Worm (Caenorhabditis elegans) whole organism, L1 larva: ENCODE data around the gene C44C10.10.

Experiments
- C04F5.9 ChIP-seq: sonication (generic microtip); optimal IDR thresholded peaks from 2 replicates; lab custom pipeline; 2016; ENCODE audit warnings: missing genetic modification characterization, missing compliant biosample characterization
- F16B12.6 ChIP-seq: fragments of 150-350 bp; optimal IDR thresholded peaks from 2 replicates; lab custom pipeline; 2014; ENCODE audit warnings: missing biosample characterization, missing genetic modification characterization
- aly-2 ChIP-seq: fragments of 150-350 bp; optimal IDR thresholded peaks from 2 replicates; lab custom pipeline; 2014; ENCODE audit warnings: missing biosample characterization, missing genetic modification characterization
- blmp-1 ChIP-seq: fragments of 150-350 bp; optimal IDR thresholded peaks from 2 replicates; lab custom pipeline; 2014; ENCODE audit warnings: missing biosample characterization, missing genetic modification characterization
- ceh-8 ChIP-seq: fragments of 200-800 bp; sonication (Bioruptor generic); optimal IDR thresholded peaks from 2 replicates; lab custom pipeline; 2018; ENCODE audit warnings: mild to moderate bottlenecking, missing genetic modification characterization, moderate library complexity, missing compliant biosample characterization
- ceh-82 ChIP-seq, 3 experiments: fragments of 150-350 bp in 1 of 3; sonication (generic microtip) in 2 of 3; optimal IDR thresholded peaks; 2 replicates each; lab custom pipeline; 2014 to 2017; ENCODE audit warnings: missing biosample characterization in 3 of 3, missing genetic modification characterization in 3 of 3
- ceh-88 ChIP-seq: fragments of 200-800 bp; sonication (Bioruptor generic); IDR thresholded peaks from 2 replicates; pipeline ENCODE4 v1.3.6; 2022; ENCODE audit warnings: missing genetic modification characterization, missing compliant biosample characterization
- dsc-1 ChIP-seq: sonication (generic microtip); optimal IDR thresholded peaks from 2 replicates; lab custom pipeline; 2016; ENCODE audit warnings: mild to moderate bottlenecking, missing genetic modification characterization, missing compliant biosample characterization
- egl-13 ChIP-seq: sonication (generic microtip); optimal IDR thresholded peaks from 2 replicates; lab custom pipeline; 2016; ENCODE audit warnings: missing genotype, missing genetic modification reagents, missing genetic modification characterization, missing compliant biosample characterization
- egl-27 ChIP-seq, 2 experiments: fragments of 150-350 bp in 1 of 2; sonication (generic microtip); optimal IDR thresholded peaks; 3 replicates each; lab custom pipeline; 2017 to 2018; ENCODE audit warnings: missing biosample characterization in 2 of 2, missing genetic modification characterization in 2 of 2, missing genetic modification reagents in 2 of 2
- elt-3 ChIP-seq, 6 experiments: fragments of 150-350 bp in 1 of 6; sonication (generic microtip); optimal IDR thresholded peaks; 2 replicates each; lab custom pipeline; 2017 to 2018; ENCODE audit warnings: missing biosample characterization in 6 of 6, missing genetic modification characterization in 6 of 6, inconsistent platforms in 1 of 6
- fkh-4 ChIP-seq: sonication (generic microtip); optimal IDR thresholded peaks from 2 replicates; lab custom pipeline; 2016; ENCODE audit warnings: missing compliant biosample characterization, missing genetic modification characterization, borderline replicate concordance
- fkh-8 ChIP-seq: sonication (generic microtip); optimal IDR thresholded peaks from 2 replicates; lab custom pipeline; 2016; ENCODE audit warnings: mild to moderate bottlenecking, missing genetic modification characterization, missing compliant biosample characterization
- grh-1 ChIP-seq: fragments of 200-800 bp; sonication (Bioruptor generic); IDR thresholded peaks from 2 replicates; pipeline ENCODE4 v1.3.6; 2022; ENCODE audit warnings: missing genetic modification reagents, missing genetic modification characterization, missing compliant biosample characterization
- hlh-4 ChIP-seq: sonication (generic microtip); optimal IDR thresholded peaks from 2 replicates; lab custom pipeline; 2016; ENCODE audit warnings: mild to moderate bottlenecking, missing genetic modification characterization, missing compliant biosample characterization
- isw-1 ChIP-seq: fragments of 200-800 bp; sonication (Bioruptor generic); IDR thresholded peaks from 2 replicates; pipeline ENCODE4 v1.3.6; 2022; ENCODE audit warnings: missing genetic modification characterization, missing compliant biosample characterization
- jun-1 ChIP-seq: fragments of 150-350 bp; optimal IDR thresholded peaks from 2 replicates; lab custom pipeline; 2014; ENCODE audit warnings: missing biosample characterization, missing genetic modification reagents, missing genetic modification characterization
- lin-14 ChIP-seq: fragments of 200-800 bp; sonication (Bioruptor generic); optimal IDR thresholded peaks from 2 replicates; lab custom pipeline; 2018; ENCODE audit warnings: mild to moderate bottlenecking, missing genetic modification characterization, moderate library complexity, missing compliant biosample characterization
- lin-35 ChIP-seq, 2 experiments: fragments of 150-350 bp; optimal IDR thresholded peaks; 2 replicates each; lab custom pipeline; 2014; ENCODE audit warnings: missing biosample characterization in 2 of 2, missing genetic modification characterization in 2 of 2, missing genetic modification reagents in 2 of 2
- lin-39 ChIP-seq: fragments of 150-350 bp; optimal IDR thresholded peaks from 2 replicates; lab custom pipeline; 2014; ENCODE audit warnings: missing biosample characterization, missing genetic modification reagents, missing genetic modification characterization
- nhr-19 ChIP-seq: fragments of 200-800 bp; sonication (Bioruptor generic); conservative IDR thresholded peaks from 2 replicates; pipeline ENCODE4 v1.3.6; 2022; ENCODE audit warnings: missing genetic modification characterization, missing compliant biosample characterization
- nhr-20 ChIP-seq: sonication (generic microtip); optimal IDR thresholded peaks from 2 replicates; lab custom pipeline; 2016; ENCODE audit warnings: mild to moderate bottlenecking, missing genetic modification characterization, missing compliant biosample characterization
- nhr-28 ChIP-seq: fragments of 150-350 bp; optimal IDR thresholded peaks from 2 replicates; lab custom pipeline; 2014; ENCODE audit warnings: missing biosample characterization, missing genetic modification characterization
- nhr-47 ChIP-seq: sonication (generic microtip); optimal IDR thresholded peaks from 2 replicates; lab custom pipeline; 2016; ENCODE audit warnings: mild to moderate bottlenecking, missing genetic modification characterization, moderate library complexity, missing compliant biosample characterization
- nhr-71 ChIP-seq: sonication (generic microtip); optimal IDR thresholded peaks from 2 replicates; lab custom pipeline; 2016; ENCODE audit warnings: mild to moderate bottlenecking, missing genetic modification characterization, moderate library complexity, missing compliant biosample characterization
- nhr-76 ChIP-seq: sonication (generic microtip); optimal IDR thresholded peaks from 2 replicates; lab custom pipeline; 2017; ENCODE audit warnings: missing biosample characterization, missing genetic modification characterization
- nhr-77 ChIP-seq: fragments of 150-350 bp; optimal IDR thresholded peaks from 2 replicates; lab custom pipeline; 2014; ENCODE audit warnings: missing biosample characterization, missing genetic modification characterization
- nhr-85 ChIP-seq: sonication (generic microtip); peaks from one replicate; lab custom pipeline; 2016; ENCODE audit warnings: missing genetic modification characterization, inconsistent platforms, missing compliant biosample characterization
- nhr-90 ChIP-seq: sonication (generic microtip); optimal IDR thresholded peaks from 2 replicates; lab custom pipeline; 2016; ENCODE audit warnings: mild to moderate bottlenecking, missing genetic modification characterization, missing compliant biosample characterization; ENCODE audit not compliant: poor library complexity
- pag-3 ChIP-seq: sonication (generic microtip); optimal IDR thresholded peaks from 2 replicates; lab custom pipeline; 2017; ENCODE audit warnings: missing genetic modification characterization, mild to moderate bottlenecking, missing compliant biosample characterization, antibody characterized with exemption, borderline replicate concordance; ENCODE audit not compliant: insufficient read depth
- pax-3 ChIP-seq: fragments of 200-800 bp; sonication (Bioruptor generic); optimal IDR thresholded peaks from 2 replicates; lab custom pipeline; 2018; ENCODE audit warnings: mild to moderate bottlenecking, missing genetic modification characterization, moderate library complexity, missing compliant biosample characterization
- rnt-1 ChIP-seq: sonication (generic microtip); optimal IDR thresholded peaks from 2 replicates; lab custom pipeline; 2016; ENCODE audit warnings: mild to moderate bottlenecking, missing genetic modification characterization, moderate library complexity, missing compliant biosample characterization
- snu-23 ChIP-seq: sonication (generic microtip); optimal IDR thresholded peaks from 2 replicates; lab custom pipeline; 2016; ENCODE audit warnings: missing genetic modification characterization, missing compliant biosample characterization
- sptf-1 ChIP-seq: fragments of 150-350 bp; optimal IDR thresholded peaks from 2 replicates; lab custom pipeline; 2014; ENCODE audit warnings: missing biosample characterization, missing genetic modification characterization
- swsn-7 ChIP-seq: sonication (generic microtip); optimal IDR thresholded peaks from 2 replicates; lab custom pipeline; 2016; ENCODE audit warnings: missing genetic modification characterization, missing compliant biosample characterization
- tbx-2 ChIP-seq: sonication (generic microtip); optimal IDR thresholded peaks from 2 replicates; lab custom pipeline; 2016; ENCODE audit warnings: missing genetic modification characterization, missing compliant biosample characterization
- tlp-1 ChIP-seq: fragments of 150-350 bp; optimal IDR thresholded peaks from 2 replicates; lab custom pipeline; 2014; ENCODE audit warnings: missing biosample characterization, missing genetic modification characterization
- unc-130 ChIP-seq: fragments of 150-350 bp; optimal IDR thresholded peaks from 2 replicates; lab custom pipeline; 2017; ENCODE audit warnings: missing biosample characterization, missing genetic modification characterization, inconsistent platforms
- vab-15 ChIP-seq: sonication (generic microtip); optimal IDR thresholded peaks from 2 replicates; lab custom pipeline; 2017; ENCODE audit warnings: missing genotype, mild to moderate bottlenecking, missing genetic modification characterization, missing compliant biosample characterization
- zag-1 ChIP-seq: fragments of 150-350 bp; optimal IDR thresholded peaks from 2 replicates; lab custom pipeline; 2014; ENCODE audit warnings: missing biosample characterization, missing genetic modification characterization
- zip-4 ChIP-seq: fragments of 200-800 bp; sonication (Bioruptor generic); optimal IDR thresholded peaks from 2 replicates; lab custom pipeline; 2018; ENCODE audit warnings: mild to moderate bottlenecking, missing genetic modification characterization, moderate library complexity, missing compliant biosample characterization
- ztf-11 ChIP-seq, 2 experiments: sonication (generic microtip); optimal IDR thresholded peaks; 2 replicates each; lab custom pipeline; 2016 to 2017; ENCODE audit warnings: missing genetic modification characterization in 2 of 2, missing biosample characterization in 1 of 2, missing compliant biosample characterization in 1 of 2

C44C10.10 gene

ce11 chrX:11718751-11719150 lies 28.6 kb downstream of the C44C10.10 start:
- TF ChIP-seq lin-14 (GFP tag; lab: Kevin White, UChicago) (peak; percentile 20), swsn-7 (tag; lab: Kevin White, UChicago) (no peak)

- no peak for TF ChIP-seq nhr-47
- TF ChIP-seq lin-14 (GFP tag; lab: Kevin White, UChicago): peak; percentile 63
- no peak for TF ChIP-seq tbx-2 (tag; lab: Kevin White, UChicago)
- no peak for TF ChIP-seq tlp-1 (tag; lab: Kevin White, UChicago)
- TF ChIP-seq egl-27 (tag; optimal IDR thresholded peaks at IDR 0.05; lab: Kevin White, UChicago): no peak
- TF ChIP-seq elt-3 (tag; optimal IDR thresholded peaks at IDR 0.05; lab: Kevin White, UChicago): peak in 2 of 6 experiments; percentile 2 to 4
- TF ChIP-seq grh-1 (GFP tag; lab: Robert Waterston, UW): peak; percentile 5; the same call in 1 of the 2 replicates
- TF ChIP-seq nhr-20 (tag; lab: Kevin White, UChicago): peak; percentile 36
- TF ChIP-seq zag-1 (tag; lab: Kevin White, UChicago): no peak
- no peak for TF ChIP-seq ceh-82 (tag; optimal IDR thresholded peaks at IDR 0.05; lab: Kevin White, UChicago)
- TF ChIP-seq unc-130 (tag; lab: Kevin White, UChicago): no peak
- TF ChIP-seq ceh-8: no peak
- no peak for TF ChIP-seq sptf-1
- TF ChIP-seq ztf-11 (tag; optimal IDR thresholded peaks at IDR 0.05; lab: Kevin White, UChicago): no peak
- TF ChIP-seq nhr-28: no peak
- no peak for TF ChIP-seq pag-3 (tag; lab: Kevin White, UChicago)
- TF ChIP-seq jun-1: no peak
- TF ChIP-seq lin-39 (tag; lab: Kevin White, UChicago): no peak
- TF ChIP-seq aly-2 (tag; lab: Kevin White, UChicago): no peak
- no peak for TF ChIP-seq lin-35 (GFP tag; optimal IDR thresholded peaks at IDR 0.05; lab: Kevin White, UChicago)
- TF ChIP-seq rnt-1 (tag; lab: Kevin White, UChicago): no peak
- TF ChIP-seq vab-15 (tag; lab: Kevin White, UChicago): no peak
- peak; percentile 51 for TF ChIP-seq nhr-90 (tag; lab: Kevin White, UChicago)
- TF ChIP-seq F16B12.6 (tag; lab: Kevin White, UChicago): no peak
- TF ChIP-seq isw-1 (GFP tag; lab: Robert Waterston, UW): no peak
- no peak for TF ChIP-seq fkh-4 (tag; lab: Kevin White, UChicago)
- TF ChIP-seq nhr-85: peak; percentile 88
- no peak for TF ChIP-seq zip-4 (GFP tag; lab: Kevin White, UChicago)
- TF ChIP-seq ceh-88: no peak
- TF ChIP-seq fkh-8: no peak
- TF ChIP-seq nhr-19 (GFP tag; lab: Robert Waterston, UW): no peak
- no peak for TF ChIP-seq nhr-77 (tag; lab: Kevin White, UChicago)
- peak; percentile 25 for TF ChIP-seq snu-23 (GFP tag; lab: Kevin White, UChicago)
- no peak for TF ChIP-seq C04F5.9
- no peak for TF ChIP-seq dsc-1 (tag; lab: Kevin White, UChicago)
- TF ChIP-seq nhr-71: peak; percentile 0
- TF ChIP-seq hlh-4 (tag; lab: Kevin White, UChicago): no peak
- TF ChIP-seq nhr-76 (tag; lab: Kevin White, UChicago): no peak
- no peak for TF ChIP-seq pax-3
- peak; percentile 79 for TF ChIP-seq blmp-1 (tag; lab: Kevin White, UChicago)
- no peak for TF ChIP-seq egl-13 (tag; lab: Kevin White, UChicago)
- TF ChIP-seq swsn-7 (tag; lab: Kevin White, UChicago): no peak
Observed at ce11 chrX:11720058-11720457, 29.9 kb downstream of the C44C10.10 start.
